Fruit fly (Drosophila melanogaster) whole organism, embryonic: ENCODE measurements around the gene drongo.

ENCODE experiments used
- ATbp ChIP-seq: fragments of 200-800 bp; sonication (Bioruptor generic); optimal IDR thresholded peaks from 2 replicates; lab custom pipeline; 2017; ENCODE audit warnings: missing biosample characterization, mild to moderate bottlenecking, missing genetic modification characterization, missing genetic modification reagents
- Atf3 ChIP-seq: fragments of 200-800 bp; sonication (Bioruptor generic); optimal IDR thresholded peaks from 3 replicates; lab custom pipeline; 2016; ENCODE audit warnings: missing biosample characterization, missing genetic modification characterization
- Bdp1 ChIP-seq: fragments of 200-800 bp; sonication (Bioruptor generic); optimal IDR thresholded peaks from 3 replicates; lab custom pipeline; 2016; ENCODE audit warnings: missing biosample characterization, missing genetic modification characterization
- CG10267 ChIP-seq: fragments of 200-800 bp; sonication (Bioruptor generic); optimal IDR thresholded peaks from 2 replicates; lab custom pipeline; 2018; ENCODE audit warnings: missing biosample characterization, mild to moderate bottlenecking, missing genetic modification characterization, moderate library complexity
- CG11085 ChIP-seq: fragments of 200-800 bp; sonication (Bioruptor generic); IDR thresholded peaks from 2 replicates; pipeline ENCODE4 v1.3.6; 2022; ENCODE audit warnings: missing biosample characterization, missing genetic modification characterization
- CG1233 ChIP-seq: fragments of 200-800 bp; sonication (Bioruptor generic); optimal IDR thresholded peaks from 4 replicates; lab custom pipeline; 2018; ENCODE audit warnings: missing biosample characterization, mild to moderate bottlenecking, missing genetic modification characterization
- CG12769 ChIP-seq: fragments of 200-800 bp; sonication (Bioruptor generic); optimal IDR thresholded peaks from 2 replicates; lab custom pipeline; 2019; ENCODE audit warnings: missing biosample characterization, mild to moderate bottlenecking, missing genetic modification characterization, moderate library complexity
- CG13287 ChIP-seq: fragments of 200-800 bp; sonication (Bioruptor generic); IDR thresholded peaks from 2 replicates; pipeline ENCODE4 v1.3.6; 2022; ENCODE audit warnings: missing biosample characterization, missing genetic modification characterization; ENCODE audit not compliant: partially characterized antibody
- CG13424 ChIP-seq: fragments of 200-800 bp; sonication (Bioruptor generic); optimal IDR thresholded peaks from 2 replicates; lab custom pipeline; 2019; ENCODE audit warnings: missing biosample characterization, mild to moderate bottlenecking, missing genetic modification characterization, moderate library complexity
- CG13624 ChIP-seq: fragments of 200-800 bp; sonication (Bioruptor generic); optimal IDR thresholded peaks from 2 replicates; lab custom pipeline; 2016; ENCODE audit warnings: missing biosample characterization, missing genetic modification characterization
- CG15073 ChIP-seq: fragments of 200-800 bp; sonication (Bioruptor generic); optimal IDR thresholded peaks from 2 replicates; lab custom pipeline; 2016; ENCODE audit warnings: missing biosample characterization, missing genetic modification characterization
- CG15696 ChIP-seq: fragments of 200-800 bp; sonication (Bioruptor generic); optimal IDR thresholded peaks from 2 replicates; lab custom pipeline; 2019; ENCODE audit warnings: missing biosample characterization, mild to moderate bottlenecking, missing genetic modification characterization, moderate library complexity
- CG16779 ChIP-seq: fragments of 200-800 bp; sonication (Bioruptor generic); IDR thresholded peaks from 2 replicates; pipeline ENCODE4 v1.3.6; 2022; ENCODE audit warnings: missing biosample characterization, missing genetic modification characterization
- CG18599 ChIP-seq: fragments of 200-800 bp; sonication (Bioruptor generic); optimal IDR thresholded peaks from 3 replicates; lab custom pipeline; 2017; ENCODE audit warnings: missing biosample characterization, missing genetic modification characterization, mild to moderate bottlenecking, moderate library complexity, missing genetic modification reagents
- CG34376 ChIP-seq: fragments of 200-800 bp; sonication (Bioruptor generic); optimal IDR thresholded peaks from 2 replicates; lab custom pipeline; 2018; ENCODE audit warnings: missing biosample characterization, mild to moderate bottlenecking, missing genetic modification characterization
- CG6765 ChIP-seq: fragments of 200-800 bp; sonication (Bioruptor generic); optimal IDR thresholded peaks from 3 replicates; lab custom pipeline; 2017; ENCODE audit warnings: missing biosample characterization, mild to moderate bottlenecking, missing genetic modification characterization
- CG7786 ChIP-seq: fragments of 200-800 bp; sonication (Bioruptor generic); optimal IDR thresholded peaks from 2 replicates; lab custom pipeline; 2016; ENCODE audit warnings: missing biosample characterization, missing genetic modification characterization
- CG8089 ChIP-seq: fragments of 200-800 bp; sonication (Bioruptor generic); optimal IDR thresholded peaks from 3 replicates; lab custom pipeline; 2016; ENCODE audit warnings: missing biosample characterization, missing genetic modification characterization
- CG8281 ChIP-seq: fragments of 200-800 bp; sonication (Bioruptor generic); optimal IDR thresholded peaks from 2 replicates; lab custom pipeline; 2018; ENCODE audit warnings: missing biosample characterization, mild to moderate bottlenecking, missing genetic modification characterization, moderate library complexity
- CG8359 ChIP-seq: fragments of 200-800 bp; sonication (Bioruptor generic); optimal IDR thresholded peaks from 2 replicates; lab custom pipeline; 2017; ENCODE audit warnings: missing biosample characterization, mild to moderate bottlenecking, missing genetic modification characterization, borderline replicate concordance
- CG9215 ChIP-seq: fragments of 200-800 bp; sonication (Bioruptor generic); IDR thresholded peaks from 2 replicates; pipeline ENCODE4 v1.3.6; 2022; ENCODE audit warnings: missing biosample characterization, missing genetic modification characterization
- CG9797 ChIP-seq: fragments of 200-800 bp; sonication (Bioruptor generic); optimal IDR thresholded peaks from 3 replicates; lab custom pipeline; 2018; ENCODE audit warnings: missing biosample characterization, mild to moderate bottlenecking, missing genetic modification characterization
- CHES-1-like ChIP-seq: fragments of 200-800 bp; sonication (Bioruptor generic); optimal IDR thresholded peaks from 2 replicates; lab custom pipeline; 2016; ENCODE audit warnings: missing biosample characterization, missing genetic modification characterization
- Doc2 ChIP-seq: fragments of 200-800 bp; sonication (Bioruptor generic); IDR thresholded peaks from 2 replicates; pipeline ENCODE4 v1.3.6; 2022; ENCODE audit warnings: missing biosample characterization, missing genetic modification characterization
- Eip74EF ChIP-seq, 2 experiments: fragments of 200-800 bp in 1 of 2; fragments of >200 bp in 1 of 2; sonication (Bioruptor generic) in 1 of 2; optimal IDR thresholded peaks; 2 replicates each; lab custom pipeline; 2017 to 2019; ENCODE audit warnings: missing biosample characterization in 2 of 2, missing genetic modification characterization in 2 of 2, mild to moderate bottlenecking in 1 of 2, moderate library complexity in 1 of 2
- GATAe ChIP-seq: fragments of 200-800 bp; sonication (Bioruptor generic); conservative IDR thresholded peaks from 2 replicates; pipeline ENCODE4 v1.3.6; 2022; ENCODE audit warnings: missing biosample characterization, missing genetic modification characterization
- Gug ChIP-seq: fragments of 200-800 bp; sonication (Bioruptor generic); IDR thresholded peaks from 4 replicates; pipeline ENCODE4 v1.3.6; 2022; ENCODE audit warnings: missing biosample characterization, missing genetic modification characterization
- Mrtf ChIP-seq: fragments of 200-800 bp; sonication (Bioruptor generic); IDR thresholded peaks from 3 replicates; pipeline ENCODE4 v1.3.6; 2022; ENCODE audit warnings: missing biosample characterization, missing genetic modification characterization
- Tbp ChIP-seq: fragments of >200 bp; optimal IDR thresholded peaks from 2 replicates; lab custom pipeline; 2018; ENCODE audit warnings: missing biosample characterization, missing genetic modification characterization
- Trl ChIP-seq, 3 experiments: fragments of >200 bp in 2 of 3; fragments of 200-800 bp in 1 of 3; sonication (Bioruptor generic) in 1 of 3; optimal IDR thresholded peaks; 2 replicates in 1 of 3; 3 replicates in 2 of 3; lab custom pipeline; 2016 to 2017; ENCODE audit warnings: missing biosample characterization in 1 of 3, missing genetic modification characterization in 1 of 3
- ac ChIP-seq: fragments of 200-800 bp; sonication (Bioruptor generic); optimal IDR thresholded peaks from 3 replicates; lab custom pipeline; 2017; ENCODE audit warnings: missing biosample characterization, mild to moderate bottlenecking, missing genetic modification characterization
- br ChIP-seq: fragments of >200 bp; optimal IDR thresholded peaks from 2 replicates; lab custom pipeline; 2017
- chinmo ChIP-seq: fragments of 200-800 bp; sonication (Bioruptor generic); IDR thresholded peaks from 4 replicates; pipeline ENCODE4 v1.3.6; 2022; ENCODE audit warnings: missing biosample characterization, missing genetic modification characterization; ENCODE audit not compliant: partially characterized antibody
- crc ChIP-seq: fragments of 200-800 bp; sonication (Bioruptor generic); optimal IDR thresholded peaks from 2 replicates; lab custom pipeline; 2016; ENCODE audit warnings: missing biosample characterization, missing genetic modification characterization
- crol ChIP-seq: fragments of 200-800 bp; sonication (Bioruptor generic); IDR thresholded peaks from 2 replicates; pipeline ENCODE4 v1.3.6; 2022; ENCODE audit warnings: missing biosample characterization, missing genetic modification characterization
- da ChIP-seq: fragments of 200-800 bp; sonication (Bioruptor generic); optimal IDR thresholded peaks from 2 replicates; lab custom pipeline; 2016; ENCODE audit warnings: missing biosample characterization, missing genetic modification characterization
- gce ChIP-seq: fragments of 200-800 bp; sonication (Bioruptor generic); IDR thresholded peaks from 3 replicates; pipeline ENCODE4 v1.3.6; 2022; ENCODE audit warnings: missing biosample characterization, missing genetic modification characterization
- grau ChIP-seq: fragments of 200-800 bp; optimal IDR thresholded peaks from 3 replicates; lab custom pipeline; 2019; ENCODE audit warnings: missing biosample characterization, mild to moderate bottlenecking, missing genetic modification characterization, moderate library complexity
- grn ChIP-seq: fragments of 200-800 bp; sonication (Bioruptor generic); optimal IDR thresholded peaks from 3 replicates; lab custom pipeline; 2017; ENCODE audit warnings: missing biosample characterization, missing genetic modification characterization
- gsb-n ChIP-seq: fragments of 200-800 bp; sonication (Bioruptor generic); optimal IDR thresholded peaks from 3 replicates; lab custom pipeline; 2018; ENCODE audit warnings: missing biosample characterization, mild to moderate bottlenecking, missing genetic modification characterization
- ind ChIP-seq: fragments of 200-800 bp; sonication (Bioruptor generic); optimal IDR thresholded peaks from 3 replicates; lab custom pipeline; 2016; ENCODE audit warnings: missing biosample characterization, missing genetic modification characterization
- kah ChIP-seq: fragments of 200-800 bp; sonication (Bioruptor generic); optimal IDR thresholded peaks from 2 replicates; lab custom pipeline; 2018; ENCODE audit warnings: missing biosample characterization, mild to moderate bottlenecking, missing genetic modification characterization
- lab ChIP-seq: fragments of 200-800 bp; sonication (Bioruptor generic); optimal IDR thresholded peaks from 3 replicates; lab custom pipeline; 2017; ENCODE audit warnings: missing biosample characterization, missing genetic modification characterization, mild to moderate bottlenecking, moderate library complexity, missing genetic modification reagents
- sd ChIP-seq: fragments of 200-800 bp; sonication (Bioruptor generic); optimal IDR thresholded peaks from 3 replicates; lab custom pipeline; 2018; ENCODE audit warnings: missing biosample characterization, mild to moderate bottlenecking, missing genetic modification characterization, moderate library complexity
- sens-2 ChIP-seq: fragments of 200-800 bp; sonication (Bioruptor generic); IDR thresholded peaks from 2 replicates; pipeline ENCODE4 v1.3.6; 2022; ENCODE audit warnings: missing biosample characterization, missing genetic modification characterization
- sqz ChIP-seq: fragments of 200-800 bp; sonication (Bioruptor generic); optimal IDR thresholded peaks from 3 replicates; lab custom pipeline; 2018; ENCODE audit warnings: missing biosample characterization, mild to moderate bottlenecking, missing genetic modification characterization
- tna ChIP-seq: fragments of 200-800 bp; sonication (Bioruptor generic); IDR thresholded peaks from 2 replicates; pipeline ENCODE4 v1.3.6; 2022; ENCODE audit warnings: missing biosample characterization, missing genetic modification characterization; ENCODE audit not compliant: partially characterized antibody
- trem ChIP-seq: fragments of 200-800 bp; optimal IDR thresholded peaks from 3 replicates; lab custom pipeline; 2019; ENCODE audit warnings: missing biosample characterization, mild to moderate bottlenecking, missing genetic modification characterization, moderate library complexity
- tx ChIP-seq: fragments of 200-800 bp; sonication (Bioruptor generic); optimal IDR thresholded peaks from 2 replicates; lab custom pipeline; 2016; ENCODE audit warnings: missing biosample characterization, missing genetic modification characterization
- vvl ChIP-seq: fragments of 200-800 bp; sonication (Bioruptor generic); IDR thresholded peaks from 2 replicates; pipeline ENCODE4 v1.3.6; 2022; ENCODE audit warnings: missing biosample characterization, missing genetic modification characterization

Gene drongo

DNA sequence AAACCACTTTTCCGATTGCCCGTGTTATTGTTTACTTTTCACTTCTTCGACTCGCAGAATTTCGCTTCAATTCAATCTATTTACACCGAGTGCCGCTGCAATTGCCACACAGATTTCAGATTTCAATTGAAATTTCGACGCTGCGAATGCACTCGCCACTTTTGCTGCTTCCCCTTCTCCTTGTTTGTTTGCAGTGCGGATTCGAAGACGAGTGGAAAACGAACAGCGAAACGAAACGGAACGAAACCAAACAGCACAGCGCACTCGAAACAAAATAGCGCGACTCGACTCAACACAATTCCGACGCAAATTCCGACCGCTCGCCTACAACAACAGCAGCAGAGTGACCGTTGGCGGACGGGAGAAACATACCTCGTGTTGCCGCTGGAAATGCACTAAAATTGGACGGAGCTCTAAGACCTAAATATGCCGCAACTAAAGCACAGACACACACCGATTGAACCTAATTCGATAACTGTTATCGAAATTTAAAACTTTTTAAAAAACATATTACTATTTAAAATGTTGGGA is at the start of gene drongo (continued):
- peak; percentile 13 for TF ChIP-seq da
- peak; percentile 65 for TF ChIP-seq CG13624
- TF ChIP-seq sens-2 (GFP tag; lab: Robert Waterston, UW) = no peak
- no peak for TF ChIP-seq CG6765
- TF ChIP-seq tx (GFP tag; lab: Kevin White, UChicago) = no peak
- TF ChIP-seq CG13287 = peak; percentile 53; the same call in 1 of the 2 replicates
- no peak for TF ChIP-seq grn
- TF ChIP-seq CG15696 (tag; lab: Kevin White, UChicago) = no peak
- TF ChIP-seq ac = no peak
- TF ChIP-seq CG11085 (GFP tag; lab: Robert Waterston, UW) = no peak
- peak; percentile 25 for TF ChIP-seq grau (tag; lab: Kevin White, UChicago)
- TF ChIP-seq CG9215 = no peak
- TF ChIP-seq CG18599 (GFP tag; lab: Kevin White, UChicago) = peak; percentile 24
- TF ChIP-seq Tbp (GFP tag; lab: Kevin White, UChicago) = no peak
- no peak for TF ChIP-seq Doc2
- peak; percentile 47; the same call in 1 of the 2 replicates for TF ChIP-seq CG16779
- TF ChIP-seq Bdp1 (GFP tag; lab: Kevin White, UChicago) = no peak
- TF ChIP-seq chinmo (GFP tag; lab: Robert Waterston, UW) = peak; percentile 87
- peak; percentile 39 for TF ChIP-seq gsb-n (tag; lab: Kevin White, UChicago)
- TF ChIP-seq CG9797 (GFP tag; lab: Kevin White, UChicago) = peak; percentile 97
- TF ChIP-seq Mrtf (GFP tag; lab: Robert Waterston, UW) = no peak
- TF ChIP-seq CG7786 (GFP tag; lab: Kevin White, UChicago) = no peak
- peak; percentile 59; the same call in 1 of the 2 replicates for TF ChIP-seq vvl (GFP tag; lab: Robert Waterston, UW)
- TF ChIP-seq tna (GFP tag; lab: Robert Waterston, UW) = peak; percentile 50; the same call in 1 of the 2 replicates
- TF ChIP-seq trem = peak; percentile 64
- no peak for TF ChIP-seq CG15073 (GFP tag; lab: Kevin White, UChicago)
- peak; percentile 86 for TF ChIP-seq sd
- TF ChIP-seq CG1233 = no peak
- TF ChIP-seq crc (GFP tag; lab: Kevin White, UChicago) = no peak
- peak; percentile 83 for TF ChIP-seq kah
- peak; percentile 71 for TF ChIP-seq lab (GFP tag; lab: Kevin White, UChicago)
- TF ChIP-seq CG12769 (tag; lab: Kevin White, UChicago) = peak; percentile 69
- peak; percentile 13 for TF ChIP-seq CG13424 (tag; lab: Kevin White, UChicago)
- peak; percentile 18; the same call in 1 of the 4 replicates for TF ChIP-seq Gug (GFP tag; lab: Robert Waterston, UW)
- TF ChIP-seq crol (GFP tag; lab: Robert Waterston, UW) = peak; percentile 46; the same call in 1 of the 2 replicates
- no peak for TF ChIP-seq GATAe
- no peak for TF ChIP-seq Atf3 (GFP tag; lab: Kevin White, UChicago)
- peak; percentile 67 for TF ChIP-seq CHES-1-like (GFP tag; lab: Kevin White, UChicago)
- peak; percentile 57 for TF ChIP-seq CG34376 (GFP tag; lab: Kevin White, UChicago)
- TF ChIP-seq CG8089 (GFP tag; lab: Kevin White, UChicago) = peak; percentile 17
- peak in 1 of 2 experiments; percentile 10 for TF ChIP-seq Eip74EF (GFP tag; optimal IDR thresholded peaks at IDR 0.05; lab: Kevin White, UChicago)
- TF ChIP-seq CG8359 (GFP tag; lab: Kevin White, UChicago) = no peak
- TF ChIP-seq CG10267 (tag; lab: Kevin White, UChicago) = peak; percentile 51
- TF ChIP-seq sqz (GFP tag; lab: Kevin White, UChicago) = peak; percentile 39
- TF ChIP-seq gce = no peak
- TF ChIP-seq ATbp (GFP tag; lab: Kevin White, UChicago) = peak; percentile 34
- no peak for TF ChIP-seq ind
- no peak for TF ChIP-seq CG8281 (tag; lab: Kevin White, UChicago)
- TF ChIP-seq Trl (optimal IDR thresholded peaks at IDR 0.05; lab: Kevin White, UChicago) = no peak
- TF ChIP-seq Trl (GFP tag; optimal IDR thresholded peaks at IDR 0.05; lab: Kevin White, UChicago) = peak; percentile 53
- TF ChIP-seq br (lab: Kevin White, UChicago) = no peak
